Worm (Caenorhabditis elegans) whole organism, late embryonic: ENCODE data around the gene T02H6.1.

Experiments used
- gmeb-2 ChIP-seq: sonication (generic microtip); optimal IDR thresholded peaks from 2 replicates; lab custom pipeline; 2016; ENCODE audit warnings: missing genetic modification characterization, inconsistent platforms, missing compliant biosample characterization
- tbx-2 ChIP-seq: sonication (generic microtip); optimal IDR thresholded peaks from 2 replicates; lab custom pipeline; 2016; ENCODE audit warnings: missing genetic modification characterization, missing compliant biosample characterization
- unc-86 ChIP-seq: sonication (generic microtip); optimal IDR thresholded peaks from 2 replicates; lab custom pipeline; 2016; ENCODE audit warnings: missing genetic modification characterization, missing compliant biosample characterization

DNA sequence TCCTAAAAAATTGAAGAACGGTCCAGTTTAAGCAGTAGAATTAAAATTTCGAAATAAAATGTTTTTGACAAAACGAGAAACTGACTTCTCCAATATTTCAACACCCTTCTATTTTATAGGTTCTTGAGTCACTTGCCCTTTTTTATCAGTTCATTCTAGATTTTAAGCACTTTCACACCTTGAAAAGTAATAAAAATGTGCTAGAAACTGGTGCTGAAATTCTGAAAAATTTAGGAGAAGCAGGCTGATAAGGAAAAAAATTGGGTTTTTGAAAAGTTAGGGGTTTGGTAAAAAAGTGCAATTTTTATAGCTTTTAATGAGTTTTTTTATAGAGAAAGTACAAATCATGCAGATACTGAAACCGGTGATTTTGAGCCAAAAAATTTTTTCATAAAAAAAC is 51.1 kb downstream of the T02H6.1 start:
- TF ChIP-seq gmeb-2 (tag; lab: Kevin White, UChicago) (no peak), tbx-2 (tag; lab: Kevin White, UChicago) (no peak), unc-86 (tag; lab: Kevin White, UChicago) (no peak)
